Worm (Caenorhabditis elegans) whole organism, mixed stage, embryonic: ENCODE results near the gene sma-3.

Experiments used
- elt-1 ChIP-seq: sonication (generic microtip); optimal IDR thresholded peaks from 2 replicates; lab custom pipeline; 2017; ENCODE audit warnings: missing genetic modification characterization, mild to moderate bottlenecking, missing compliant biosample characterization, antibody characterized with exemption, moderate library complexity, borderline replicate concordance; ENCODE audit not compliant: insufficient read depth
- elt-3 ChIP-seq: fragments of 150-350 bp; optimal IDR thresholded peaks from 2 replicates; lab custom pipeline; 2014; ENCODE audit warnings: missing biosample characterization, missing genetic modification characterization
- ham-2 ChIP-seq: fragments of 200-800 bp; sonication (Bioruptor generic); optimal IDR thresholded peaks from 2 replicates; lab custom pipeline; 2018; ENCODE audit warnings: mild to moderate bottlenecking, missing genetic modification characterization, missing compliant biosample characterization
- hlh-1 ChIP-seq: fragments of 150-350 bp; optimal IDR thresholded peaks from 2 replicates; lab custom pipeline; 2014; ENCODE audit warnings: missing biosample characterization, missing genetic modification reagents, missing genetic modification characterization
- lsy-2 ChIP-seq: fragments of 150-350 bp; optimal IDR thresholded peaks from 2 replicates; lab custom pipeline; 2014; ENCODE audit warnings: missing biosample characterization, missing genetic modification characterization
- nhr-12 ChIP-seq: fragments of 150-350 bp; optimal IDR thresholded peaks from 2 replicates; lab custom pipeline; 2014; ENCODE audit warnings: missing biosample characterization, missing genetic modification characterization
- pha-4 ChIP-seq: fragments of 150-350 bp; optimal IDR thresholded peaks from 2 replicates; lab custom pipeline; 2018; ENCODE audit warnings: missing biosample characterization, missing genetic modification reagents, missing genetic modification characterization
- sem-2 ChIP-seq: fragments of 200-800 bp; sonication (Bioruptor generic); optimal IDR thresholded peaks from 2 replicates; lab custom pipeline; 2018; ENCODE audit warnings: mild to moderate bottlenecking, missing genetic modification characterization, missing compliant biosample characterization
- snpc-4 ChIP-seq: fragments of 150-350 bp; optimal IDR thresholded peaks from 2 replicates; lab custom pipeline; 2014; ENCODE audit warnings: missing biosample characterization, missing genetic modification characterization
- unc-120 ChIP-seq: sonication (generic microtip); optimal IDR thresholded peaks from 2 replicates; lab custom pipeline; 2017; ENCODE audit warnings: missing genetic modification characterization, missing compliant biosample characterization; ENCODE audit not compliant: poor library complexity, severe bottlenecking
- unc-39 ChIP-seq: fragments of 150-350 bp; optimal IDR thresholded peaks from 2 replicates; lab custom pipeline; 2014; ENCODE audit warnings: missing biosample characterization, missing genetic modification characterization
- unc-62 ChIP-seq: fragments of 150-350 bp; optimal IDR thresholded peaks from 2 replicates; lab custom pipeline; 2014; ENCODE audit warnings: missing biosample characterization, missing genetic modification reagents, missing genetic modification characterization
- ztf-11 ChIP-seq: fragments of 150-350 bp; optimal IDR thresholded peaks from 2 replicates; lab custom pipeline; 2014; ENCODE audit warnings: missing biosample characterization, missing genetic modification characterization

ce11 chrIII:6822790-6823189 lies 41.0 kb downstream of the sma-3 start:
- TF ChIP-seq unc-39 (no peak), ztf-11 (no peak), nhr-12 (no peak), elt-3 (no peak), pha-4 (no peak), ham-2 (no peak), unc-62 (GFP tag; lab: Kevin White, UChicago) (no peak), snpc-4 (tag; lab: Kevin White, UChicago) (no peak), hlh-1 (tag; lab: Kevin White, UChicago) (peak; percentile 94), unc-120 (no peak), elt-1 (tag; lab: Kevin White, UChicago) (no peak), sem-2 (GFP tag; lab: Kevin White, UChicago) (no peak), lsy-2 (tag; lab: Kevin White, UChicago) (no peak)
